Worm (Caenorhabditis elegans) whole organism, midembryonic: ENCODE results near the gene Y47D7A.15.

ENCODE experiments used
- T22C8.4 ChIP-seq: fragments of 200-800 bp; sonication (Bioruptor generic); IDR thresholded peaks from 2 replicates; pipeline ENCODE4 v1.3.6; 2022; ENCODE audit warnings: missing genetic modification characterization, missing compliant biosample characterization
- flt-1 ChIP-seq: fragments of 200-800 bp; sonication (Bioruptor generic); IDR thresholded peaks from 2 replicates; pipeline ENCODE4 v1.3.6; 2022; ENCODE audit warnings: missing genetic modification characterization, missing compliant biosample characterization
- klf-2 ChIP-seq: fragments of 200-800 bp; sonication (Bioruptor generic); conservative IDR thresholded peaks from 2 replicates; pipeline ENCODE4 v1.3.6; 2022; ENCODE audit warnings: missing genetic modification reagents, missing genetic modification characterization, missing compliant biosample characterization
- med-1 ChIP-seq: sonication (generic microtip); optimal IDR thresholded peaks from 2 replicates; lab custom pipeline; 2017; ENCODE audit warnings: missing genetic modification characterization, mild to moderate bottlenecking, missing compliant biosample characterization, antibody characterized with exemption, missing genetic modification reagents; ENCODE audit not compliant: insufficient read depth
- ref-1 ChIP-seq: fragments of 200-800 bp; sonication (Bioruptor generic); conservative IDR thresholded peaks from 2 replicates; pipeline ENCODE4 v1.3.6; 2022; ENCODE audit warnings: missing genetic modification reagents, missing genetic modification characterization, missing compliant biosample characterization
- tab-1 ChIP-seq: fragments of 200-800 bp; sonication (Bioruptor generic); IDR thresholded peaks from 2 replicates; pipeline ENCODE4 v1.3.6; 2022; ENCODE audit warnings: missing genetic modification characterization, missing compliant biosample characterization

DNA sequence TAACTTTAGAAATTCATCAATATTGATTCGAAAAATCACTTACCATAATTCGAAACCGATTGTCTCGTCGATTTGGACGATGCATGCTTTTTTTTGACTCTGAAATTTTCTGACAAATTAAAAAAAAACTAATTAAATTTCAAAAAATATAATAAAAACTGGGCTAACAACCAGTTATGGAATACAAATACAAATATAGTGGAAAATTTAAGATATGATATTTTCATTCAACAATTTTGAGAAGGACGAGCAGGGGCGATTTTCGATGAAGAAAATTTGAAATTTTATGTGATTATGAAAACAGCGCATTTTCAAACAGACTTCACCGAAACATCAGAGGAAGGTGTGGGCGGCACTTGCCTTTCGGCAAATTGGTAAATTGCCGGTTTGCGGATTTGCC, 50.7 kb downstream of the Y47D7A.15 start, which contains the start of gene F13A2.1:
- TF ChIP-seq flt-1 (GFP tag; lab: Robert Waterston, UW) (no peak), med-1 (GFP tag; lab: Kevin White, UChicago) (no peak), klf-2 (GFP tag; lab: Robert Waterston, UW) (no peak), T22C8.4 (GFP tag; lab: Robert Waterston, UW) (no peak), ref-1 (no peak), tab-1 (GFP tag; lab: Robert Waterston, UW) (no peak)
